Worm (Caenorhabditis elegans): Measurements from ENCODE around the gene Y40A1A.3.
A peak's percentile ranks its signal among the peaks of the same experiment; 100 is the strongest.

The Y40A1A.3 gene

ce11 chrX:2041448-2042138 lies 43.8 kb upstream of the Y40A1A.3 start:
- no peak for TF ChIP-seq nhr-111 (GFP tag; optimal IDR thresholded peaks at IDR 0.05)
- peak in 1 of 2 experiments; percentile 94 for TF ChIP-seq unc-62 (GFP tag; optimal IDR thresholded peaks at IDR 0.05 in 1 of 2)
- TF ChIP-seq unc-62 (tag; optimal IDR thresholded peaks at IDR 0.05): no peak
- no peak for TF ChIP-seq zfp-3 (GFP tag; conservative IDR thresholded peaks at IDR 0.05)
- TF ChIP-seq nhr-237 (tag; optimal IDR thresholded peaks at IDR 0.05): no peak
- no peak for TF ChIP-seq mdl-1 (tag; optimal IDR thresholded peaks at IDR 0.05)
- TF ChIP-seq ceh-62 (tag; optimal IDR thresholded peaks at IDR 0.05): no peak
- peak; percentile 96 for TF ChIP-seq aha-1 (tag)

DNA sequence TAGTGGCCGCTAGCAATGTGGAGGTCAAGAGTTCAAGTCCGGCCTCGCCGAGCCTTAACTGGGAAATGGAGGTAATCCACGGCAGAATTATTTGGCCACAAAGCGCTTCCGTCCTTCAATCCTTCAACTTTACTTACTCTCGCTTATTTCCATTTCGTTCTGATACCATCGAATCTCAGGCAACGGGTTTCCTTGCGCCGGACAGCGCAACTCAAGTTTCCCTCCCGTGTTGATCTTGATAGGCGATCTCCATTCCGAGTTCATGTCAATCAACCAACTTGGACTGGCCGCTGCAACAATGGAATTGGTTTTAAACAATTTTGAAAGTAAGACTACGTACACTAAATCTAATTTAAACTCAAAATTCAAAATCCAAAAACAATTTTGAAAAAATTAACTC lies 43.0 kb upstream of the Y40A1A.3 start:
- TF ChIP-seq lin-38 (GFP tag; IDR thresholded peaks at IDR 0.05): no peak
- no peak for TF ChIP-seq F26F4.8 (GFP tag; conservative IDR thresholded peaks at IDR 0.05)
- TF ChIP-seq pqm-1 (tag; optimal IDR thresholded peaks at IDR 0.05): no peak
- peak in 1 of 2 experiments; percentile 70 for TF ChIP-seq unc-62 (GFP tag; optimal IDR thresholded peaks at IDR 0.05 in 1 of 2)
- TF ChIP-seq unc-62 (tag; optimal IDR thresholded peaks at IDR 0.05): no peak
- no peak for TF ChIP-seq fos-1 (tag; optimal IDR thresholded peaks at IDR 0.05)

ce11 chrX:2039358-2039757 lies 41.5 kb upstream of the Y40A1A.3 start, which contains the start of gene smex-2:
smex-2 (minus strand) TSS chrX:2039458.
- TF ChIP-seq lin-39 (tag; optimal IDR thresholded peaks at IDR 0.05): no peak
- TF ChIP-seq ceh-62 (tag; optimal IDR thresholded peaks at IDR 0.05): no peak
- no peak for TF ChIP-seq zfp-2 (tag; optimal IDR thresholded peaks at IDR 0.05)
- TF ChIP-seq nhr-25 (tag; optimal IDR thresholded peaks at IDR 0.05; ENCODE audit: borderline replicate concordance, insufficient read depth): no peak
- TF ChIP-seq saeg-2 (GFP tag; IDR thresholded peaks at IDR 0.05): no peak
- TF ChIP-seq Y5F2A.4 (GFP tag; optimal IDR thresholded peaks at IDR 0.05): no peak
- TF ChIP-seq unc-39 (tag; optimal IDR thresholded peaks at IDR 0.05): no peak
- TF ChIP-seq mdt-29 (GFP tag; IDR thresholded peaks at IDR 0.05): no peak
- TF ChIP-seq sdz-12 (GFP tag; optimal IDR thresholded peaks at IDR 0.05): no peak
- no peak for TF ChIP-seq gei-8 (GFP tag; optimal IDR thresholded peaks at IDR 0.05)
- no peak for TF ChIP-seq spr-1 (tag; optimal IDR thresholded peaks at IDR 0.05)
- no peak for TF ChIP-seq daf-19 (GFP tag; conservative IDR thresholded peaks at IDR 0.05)
- no peak for TF ChIP-seq vab-7 (GFP tag; IDR thresholded peaks at IDR 0.05)
- no peak for TF ChIP-seq nhr-10 (tag; optimal IDR thresholded peaks at IDR 0.05)
- no peak for TF ChIP-seq set-16 (GFP tag; IDR thresholded peaks at IDR 0.05)
- no peak for TF ChIP-seq zip-11 (GFP tag; IDR thresholded peaks at IDR 0.05)
- TF ChIP-seq egl-43 (GFP tag; IDR thresholded peaks at IDR 0.05): no peak
- no peak for TF ChIP-seq ces-1 (GFP tag; optimal IDR thresholded peaks at IDR 0.05)
- TF ChIP-seq ZK337.2 (GFP tag; IDR thresholded peaks at IDR 0.05): no peak

DNA sequence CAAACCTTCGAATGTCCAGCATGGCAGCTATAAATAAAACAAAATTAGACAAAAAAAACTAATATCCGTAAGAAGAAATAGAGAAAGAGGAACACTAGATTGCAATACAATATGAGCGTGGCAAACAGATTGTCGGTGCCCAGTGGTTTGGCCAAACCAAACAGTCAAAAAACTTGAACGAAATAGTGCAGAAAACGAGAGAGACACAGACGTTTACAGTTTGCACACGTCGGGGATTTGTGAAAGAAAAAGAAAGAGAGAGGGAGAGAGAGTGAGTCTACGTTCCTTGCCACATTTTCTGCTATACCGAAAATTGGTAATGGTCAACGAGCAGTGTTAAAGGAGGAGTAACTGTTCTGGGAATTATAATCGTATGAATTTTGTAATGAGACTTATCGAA lies 37.3 kb upstream of the Y40A1A.3 start, which contains the start of gene ergi-1:
Gene ergi-1 (minus strand): TSS at position 101 of the 400 bp plus-strand sequence.
- TF ChIP-seq hlh-30 (tag; optimal IDR thresholded peaks at IDR 0.05; ENCODE audit: insufficient read depth) (no peak), lsy-2 (tag; optimal IDR thresholded peaks at IDR 0.05) (no peak), madf-9 (GFP tag; conservative IDR thresholded peaks at IDR 0.05) (no peak), dmd-9 (GFP tag; IDR thresholded peaks at IDR 0.05) (no peak), daf-12 (tag; optimal IDR thresholded peaks at IDR 0.05) (no peak), aly-2 (tag; optimal IDR thresholded peaks at IDR 0.05) (no peak), unc-62 (GFP tag; optimal IDR thresholded peaks at IDR 0.05 in 1 of 2) (no peak), unc-62 (tag; optimal IDR thresholded peaks at IDR 0.05) (no peak), skn-1 (tag; optimal IDR thresholded peaks at IDR 0.05) (no peak), daf-19 (GFP tag; conservative IDR thresholded peaks at IDR 0.05) (no peak), T20F7.1 (GFP tag; optimal IDR thresholded peaks at IDR 0.05) (no peak), zfp-2 (tag; optimal IDR thresholded peaks at IDR 0.05) (no peak), snpc-4 (tag; optimal IDR thresholded peaks at IDR 0.05) (no peak), mes-2 (tag; optimal IDR thresholded peaks at IDR 0.05; ENCODE audit: poor library complexity, severe bottlenecking) (no peak), unc-130 (GFP tag; optimal IDR thresholded peaks at IDR 0.05) (no peak), nhr-237 (tag; optimal IDR thresholded peaks at IDR 0.05) (no peak), dpl-1 (GFP tag; optimal IDR thresholded peaks at IDR 0.05) (no peak), lin-29 (GFP tag; IDR thresholded peaks at IDR 0.05) (no peak), F26F4.8 (GFP tag; conservative IDR thresholded peaks at IDR 0.05) (no peak), aha-1 (tag) (no peak), lin-39 (tag; optimal IDR thresholded peaks at IDR 0.05) (no peak)
